Fruit fly (Drosophila melanogaster) whole organism, wandering third instar larva: ENCODE measurements around the gene TbCMF46.
A peak's percentile ranks its signal among the peaks of the same experiment; 100 is the strongest.

ENCODE experiments used
- Abd-B ChIP-seq: fragments of >200 bp; optimal IDR thresholded peaks from 2 replicates; lab custom pipeline; 2017; ENCODE audit warnings: missing biosample characterization, missing genetic modification characterization
- CG32264 ChIP-seq: fragments of 200-800 bp; sonication (Bioruptor generic); optimal IDR thresholded peaks from 2 replicates; lab custom pipeline; 2016; ENCODE audit warnings: missing biosample characterization, missing genetic modification characterization
- CG9705 ChIP-seq: fragments of 200-800 bp; sonication (Bioruptor generic); optimal IDR thresholded peaks from 2 replicates; lab custom pipeline; 2018; ENCODE audit warnings: missing biosample characterization, mild to moderate bottlenecking, missing genetic modification characterization
- CrebA ChIP-seq: fragments of 200-800 bp; sonication (Bioruptor generic); optimal IDR thresholded peaks from 2 replicates; lab custom pipeline; 2016; ENCODE audit warnings: missing biosample characterization, mild to moderate bottlenecking, missing genetic modification characterization, borderline replicate concordance
- Dfd ChIP-seq: fragments of >200 bp; optimal IDR thresholded peaks from 2 replicates; lab custom pipeline; 2017; ENCODE audit warnings: missing biosample characterization, missing genetic modification characterization
- Dif ChIP-seq: fragments of 200-275, 200-300 bp; sonication (Bioruptor generic); optimal IDR thresholded peaks from 2 replicates; lab custom pipeline; 2018; ENCODE audit warnings: missing biosample characterization, missing genetic modification characterization; ENCODE audit not compliant: partially characterized antibody
- GATAd ChIP-seq: sonication (Bioruptor generic); optimal IDR thresholded peaks from 2 replicates; lab custom pipeline; 2016; ENCODE audit warnings: missing biosample characterization, missing genetic modification characterization
- HLH106 ChIP-seq: fragments of 200-800 bp; optimal IDR thresholded peaks from 3 replicates; lab custom pipeline; 2019; ENCODE audit warnings: missing biosample characterization, mild to moderate bottlenecking, missing genetic modification characterization, moderate library complexity
- Hnf4 ChIP-seq: fragments of 200-800 bp; sonication (Bioruptor generic); optimal IDR thresholded peaks from 2 replicates; lab custom pipeline; 2016; ENCODE audit warnings: missing biosample characterization, mild to moderate bottlenecking, missing genetic modification characterization
- Hr78 ChIP-seq: fragments of >200 bp; optimal IDR thresholded peaks from 2 replicates; lab custom pipeline; 2017; ENCODE audit warnings: missing biosample characterization, missing genetic modification characterization
- Hr83 ChIP-seq: fragments of 200-300 bp; sonication (Bioruptor generic); optimal IDR thresholded peaks from 2 replicates; lab custom pipeline; 2016; ENCODE audit warnings: missing biosample characterization, mild to moderate bottlenecking, missing genetic modification characterization, moderate library complexity; ENCODE audit not compliant: poor library complexity, severe bottlenecking
- Jra ChIP-seq: sonication (Bioruptor generic); optimal IDR thresholded peaks from 2 replicates; lab custom pipeline; 2016; ENCODE audit warnings: missing biosample characterization, missing genetic modification characterization
- Mio ChIP-seq: sonication (Bioruptor generic); optimal IDR thresholded peaks from 2 replicates; lab custom pipeline; 2016; ENCODE audit warnings: missing biosample characterization, missing genetic modification characterization
- Myc ChIP-seq: fragments of >200 bp; optimal IDR thresholded peaks from 2 replicates; lab custom pipeline; 2017
- N ChIP-seq: fragments of >200 bp; optimal IDR thresholded peaks from 2 replicates; lab custom pipeline; 2018; ENCODE audit warnings: missing biosample characterization, missing external identifiers, missing genetic modification characterization
- OdsH ChIP-seq: fragments of 200-800 bp; sonication (Bioruptor generic); optimal IDR thresholded peaks from 2 replicates; lab custom pipeline; 2016; ENCODE audit warnings: missing biosample characterization, mild to moderate bottlenecking, missing genetic modification characterization
- Rel ChIP-seq, 2 experiments: fragments of 200-800 bp; sonication (Bioruptor generic) in 1 of 2; optimal IDR thresholded peaks; 2 replicates in 1 of 2; 3 replicates in 1 of 2; lab custom pipeline; 2016 to 2019; ENCODE audit warnings: mild to moderate bottlenecking in 2 of 2, missing biosample characterization in 2 of 2, missing genetic modification characterization in 2 of 2, moderate library complexity in 1 of 2
- Sp1 ChIP-seq: fragments of 200-800 bp; sonication (Bioruptor generic); optimal IDR thresholded peaks from 3 replicates; lab custom pipeline; 2019; ENCODE audit warnings: missing biosample characterization, mild to moderate bottlenecking, missing genetic modification characterization, moderate library complexity
- Vsx2 ChIP-seq: fragments of 200-300, 225-300 bp; sonication (Bioruptor generic); optimal IDR thresholded peaks from 2 replicates; lab custom pipeline; 2018; ENCODE audit warnings: missing biosample characterization, missing genetic modification characterization; ENCODE audit not compliant: partially characterized antibody
- br ChIP-seq: fragments of 200-800 bp; sonication (Bioruptor generic); optimal IDR thresholded peaks from 2 replicates; lab custom pipeline; 2016; ENCODE audit warnings: missing biosample characterization, missing genetic modification characterization
- brk ChIP-seq: fragments of 200-800 bp; sonication (Bioruptor generic); optimal IDR thresholded peaks from 2 replicates; lab custom pipeline; 2016; ENCODE audit warnings: missing biosample characterization, mild to moderate bottlenecking, missing genetic modification characterization
- dl ChIP-seq, 2 experiments: fragments of 175-275, 200-275 bp in 1 of 2; fragments of 200-275 bp in 1 of 2; sonication (Bioruptor generic); optimal IDR thresholded peaks; lab custom pipeline; 2018; ENCODE audit warnings: mild to moderate bottlenecking in 2 of 2, missing biosample characterization in 2 of 2, missing genetic modification characterization in 2 of 2, moderate library complexity in 2 of 2; ENCODE audit not compliant: partially characterized antibody in 2 of 2, insufficient read depth in 1 of 2
- dmrt93B ChIP-seq: fragments of 200-800 bp; sonication (Bioruptor generic); optimal IDR thresholded peaks from 2 replicates; lab custom pipeline; 2018; ENCODE audit warnings: missing biosample characterization, mild to moderate bottlenecking, missing genetic modification characterization
- dsf ChIP-seq: sonication (Bioruptor generic); optimal IDR thresholded peaks from 2 replicates; lab custom pipeline; 2016; ENCODE audit warnings: missing biosample characterization, missing genetic modification characterization, borderline replicate concordance
- ey ChIP-seq: fragments of 200-800 bp; sonication (Bioruptor generic); optimal IDR thresholded peaks from 2 replicates; lab custom pipeline; 2016; ENCODE audit warnings: missing biosample characterization, missing genetic modification characterization
- foxo ChIP-seq, 2 experiments: fragments of 200-800 bp; sonication (Bioruptor generic); optimal IDR thresholded peaks; 2 replicates in 1 of 2; 3 replicates in 1 of 2; lab custom pipeline; 2016 to 2017; ENCODE audit warnings: missing biosample characterization in 2 of 2, missing genetic modification characterization in 2 of 2
- fru ChIP-seq: fragments of 200-800 bp; sonication (Bioruptor generic); optimal IDR thresholded peaks from 3 replicates; lab custom pipeline; 2016; ENCODE audit warnings: missing biosample characterization, mild to moderate bottlenecking, missing genetic modification characterization
- h ChIP-seq: fragments of 200-800 bp; sonication (Bioruptor generic); optimal IDR thresholded peaks from 3 replicates; lab custom pipeline; 2016; ENCODE audit warnings: missing biosample characterization, mild to moderate bottlenecking, missing genetic modification characterization
- jim ChIP-seq: fragments of 175-275, 200-325 bp; sonication (Bioruptor generic); optimal IDR thresholded peaks from 2 replicates; lab custom pipeline; 2016; ENCODE audit warnings: missing biosample characterization, mild to moderate bottlenecking, missing genetic modification characterization
- lola ChIP-seq: fragments of >200 bp; optimal IDR thresholded peaks from 2 replicates; lab custom pipeline; 2017; ENCODE audit warnings: missing biosample characterization, missing genetic modification characterization
- pan ChIP-seq: fragments of >200 bp; optimal IDR thresholded peaks from 2 replicates; lab custom pipeline; 2017
- psq ChIP-seq: fragments of 200-800 bp; sonication (Bioruptor generic); optimal IDR thresholded peaks from 3 replicates; lab custom pipeline; 2017; ENCODE audit warnings: missing biosample characterization, mild to moderate bottlenecking, missing genetic modification characterization, moderate library complexity
- rgr ChIP-seq: fragments of 200-800 bp; sonication (Bioruptor generic); optimal IDR thresholded peaks from 3 replicates; lab custom pipeline; 2016; ENCODE audit warnings: missing biosample characterization, mild to moderate bottlenecking, missing genetic modification characterization
- sage ChIP-seq: fragments of 200-800 bp; sonication (Bioruptor generic); optimal IDR thresholded peaks from 2 replicates; lab custom pipeline; 2016; ENCODE audit warnings: missing biosample characterization, mild to moderate bottlenecking, missing genetic modification characterization
- sv ChIP-seq: fragments of 200-800 bp; sonication (Bioruptor generic); optimal IDR thresholded peaks from 3 replicates; lab custom pipeline; 2016; ENCODE audit warnings: missing biosample characterization, missing genetic modification characterization
- tai ChIP-seq: sonication (Bioruptor generic); optimal IDR thresholded peaks from 2 replicates; lab custom pipeline; 2016; ENCODE audit warnings: missing biosample characterization, missing genetic modification characterization
- usp ChIP-seq: fragments of >200 bp; optimal IDR thresholded peaks from 2 replicates; lab custom pipeline; 2017; ENCODE audit warnings: missing biosample characterization, missing genetic modification characterization
- woc ChIP-seq: sonication (Bioruptor generic); optimal IDR thresholded peaks from 2 replicates; lab custom pipeline; 2016; ENCODE audit warnings: missing biosample characterization, mild to moderate bottlenecking, missing genetic modification characterization

TbCMF46 gene

dm6 chr2L:9915011-9915850, 9.4 kb downstream of the TbCMF46 start, which contains the start of gene yip2:
TSS of gene yip2 (plus strand) at chr2L:9915253.
- peak; percentile 35 for TF ChIP-seq OdsH (GFP tag; lab: Kevin White, UChicago)
- TF ChIP-seq Hr78: no peak
- TF ChIP-seq Hnf4 (GFP tag; lab: Kevin White, UChicago): peak; percentile 100
- no peak for TF ChIP-seq N
- TF ChIP-seq Dif (GFP tag; lab: Kevin White, UChicago): no peak
- TF ChIP-seq jim (GFP tag; lab: Kevin White, UChicago): no peak
- TF ChIP-seq rgr (GFP tag; lab: Kevin White, UChicago): peak; percentile 61
- TF ChIP-seq CG32264 (GFP tag; lab: Kevin White, UChicago): no peak
- TF ChIP-seq tai (GFP tag; lab: Kevin White, UChicago): no peak
- peak; percentile 86 for TF ChIP-seq Rel (GFP tag; optimal IDR thresholded peaks at IDR 0.05; lab: Kevin White, UChicago)
- peak; percentile 71 for TF ChIP-seq Rel (tag; optimal IDR thresholded peaks at IDR 0.05; lab: Kevin White, UChicago)
- TF ChIP-seq woc (GFP tag; lab: Kevin White, UChicago): peak; percentile 61
- TF ChIP-seq usp (GFP tag; lab: Kevin White, UChicago): no peak
- TF ChIP-seq Mio (GFP tag; lab: Kevin White, UChicago): no peak
- no peak for TF ChIP-seq Dfd
- peak; percentile 26 for TF ChIP-seq sv (GFP tag; lab: Kevin White, UChicago)
- peak; percentile 64 for TF ChIP-seq fru (GFP tag; lab: Kevin White, UChicago)
- peak; percentile 61 for TF ChIP-seq h (GFP tag; lab: Kevin White, UChicago)
- TF ChIP-seq Sp1 (GFP tag; lab: Kevin White, UChicago): peak; percentile 82
- TF ChIP-seq HLH106: peak; percentile 35
- no peak for TF ChIP-seq lola (GFP tag; lab: Kevin White, UChicago)
- TF ChIP-seq pan: no peak
- no peak for TF ChIP-seq Abd-B (GFP tag; lab: Kevin White, UChicago)
- TF ChIP-seq foxo (GFP tag; optimal IDR thresholded peaks at IDR 0.05; lab: Kevin White, UChicago): peak; percentile 17 to 59
- TF ChIP-seq brk (GFP tag; lab: Kevin White, UChicago): no peak
- no peak for TF ChIP-seq Myc
- peak; percentile 19 for TF ChIP-seq dsf (GFP tag; lab: Kevin White, UChicago)
- no peak for TF ChIP-seq dmrt93B (GFP tag; lab: Kevin White, UChicago)
- TF ChIP-seq Vsx2 (GFP tag; lab: Kevin White, UChicago): no peak
- TF ChIP-seq CrebA (GFP tag; lab: Kevin White, UChicago): no peak
- peak; percentile 85 for TF ChIP-seq Jra (GFP tag; lab: Kevin White, UChicago)
- peak; percentile 43 for TF ChIP-seq psq (GFP tag; lab: Kevin White, UChicago)
- TF ChIP-seq ey: peak; percentile 42
- TF ChIP-seq sage (GFP tag; lab: Kevin White, UChicago): peak; percentile 58
- no peak for TF ChIP-seq dl (GFP tag; optimal IDR thresholded peaks at IDR 0.05; lab: Kevin White, UChicago; ENCODE audit: insufficient read depth in 1 of 2, partially characterized antibody in 2 of 2)
- peak; percentile 22 for TF ChIP-seq Hr83 (GFP tag; lab: Kevin White, UChicago)
- TF ChIP-seq CG9705 (GFP tag; lab: Kevin White, UChicago): peak; percentile 48
- TF ChIP-seq GATAd (GFP tag; lab: Kevin White, UChicago): no peak
- peak; percentile 65 for TF ChIP-seq br (GFP tag; lab: Kevin White, UChicago)
- TF ChIP-seq, all 38 proteins: peak for 19
